3 fruit fly cellular contexts compared by ENCODE assay signal in genomic region chr3L:3963979-3964378, dm6.
TF ChIP-seq lines count a peak whose summit lies in the region.

No protein-coding gene starts in this region.

- no peak for TF ChIP-seq CTCF in whole organism, embryonic (GFP tag; optimal IDR thresholded peaks at IDR 0.05; lab: Kevin White, UChicago)

TF ChIP-seq in whole organism, embryonic, 481 proteins besides CTCF, POLR2A, EP300 and RAD21:
- TF ChIP-seq repo (GFP tag; optimal IDR thresholded peaks at IDR 0.05; lab: Kevin White, UChicago) (no peak), Trl (optimal IDR thresholded peaks at IDR 0.05; lab: Kevin White, UChicago) (peak; percentile 80 to 82), Trl (GFP tag; optimal IDR thresholded peaks at IDR 0.05; lab: Kevin White, UChicago) (no peak), Bdp1 (GFP tag; optimal IDR thresholded peaks at IDR 0.05; lab: Kevin White, UChicago) (no peak), ewg (GFP tag; optimal IDR thresholded peaks at IDR 0.05; lab: Kevin White, UChicago) (peak; percentile 48), Lpt (GFP tag; optimal IDR thresholded peaks at IDR 0.05; lab: Kevin White, UChicago) (no peak), CG14710 (tag; optimal IDR thresholded peaks at IDR 0.05; lab: Kevin White, UChicago) (no peak), luna (GFP tag; optimal IDR thresholded peaks at IDR 0.05; lab: Kevin White, UChicago) (no peak), Bteb2 (GFP tag; optimal IDR thresholded peaks at IDR 0.05; lab: Kevin White, UChicago) (no peak), ERR (GFP tag; optimal IDR thresholded peaks at IDR 0.05; lab: Kevin White, UChicago) (no peak), Neu2 (GFP tag; optimal IDR thresholded peaks at IDR 0.05; lab: Kevin White, UChicago; ENCODE audit: borderline replicate concordance) (no peak), scrt (GFP tag; optimal IDR thresholded peaks at IDR 0.05; lab: Kevin White, UChicago) (peak; percentile 100), row (GFP tag; IDR thresholded peaks at IDR 0.05; lab: Robert Waterston, UW) (no peak), Atf3 (GFP tag; optimal IDR thresholded peaks at IDR 0.05; lab: Kevin White, UChicago) (no peak), CG1832 (GFP tag; optimal IDR thresholded peaks at IDR 0.05; lab: Kevin White, UChicago) (peak; percentile 54), grau (tag; optimal IDR thresholded peaks at IDR 0.05; lab: Kevin White, UChicago) (peak; percentile 51), crol (GFP tag; IDR thresholded peaks at IDR 0.05; lab: Robert Waterston, UW) (0 out of 2 replicates have a peak, but pooled peaks have one; percentile 19), CG7745 (tag; optimal IDR thresholded peaks at IDR 0.05; lab: Kevin White, UChicago) (no peak), rib (GFP tag; IDR thresholded peaks at IDR 0.05; lab: Robert Waterston, UW) (no peak), CG32767 (GFP tag; IDR thresholded peaks at IDR 0.05; lab: Robert Waterston, UW) (no peak), Chrac-16 (GFP tag; optimal IDR thresholded peaks at IDR 0.05; lab: Kevin White, UChicago) (no peak), nerfin-1 (tag; optimal IDR thresholded peaks at IDR 0.05; lab: Kevin White, UChicago) (peak; percentile 9), CG7839 (tag; optimal IDR thresholded peaks at IDR 0.05; lab: Kevin White, UChicago) (no peak), CG12155 (GFP tag; optimal IDR thresholded peaks at IDR 0.05; lab: Kevin White, UChicago) (peak; percentile 91), cg (GFP tag; optimal IDR thresholded peaks at IDR 0.05; lab: Kevin White, UChicago) (peak; percentile 41), seq (GFP tag; IDR thresholded peaks at IDR 0.05; lab: Robert Waterston, UW) (peak; percentile 31; the same call in 1 of the 2 replicates), CG17912 (GFP tag; optimal IDR thresholded peaks at IDR 0.05; lab: Kevin White, UChicago) (no peak), eve (GFP tag; optimal IDR thresholded peaks at IDR 0.05; lab: Kevin White, UChicago) (no peak), Meics (GFP tag; optimal IDR thresholded peaks at IDR 0.05; lab: Kevin White, UChicago) (no peak), cato (GFP tag; optimal IDR thresholded peaks at IDR 0.05; lab: Kevin White, UChicago; ENCODE audit: borderline replicate concordance) (no peak), Taf1 (GFP tag; IDR thresholded peaks at IDR 0.05; lab: Robert Waterston, UW) (no peak)

TF ChIP-seq in whole organism, pupa, 21 proteins besides CTCF, POLR2A, EP300 and RAD21:
- TF ChIP-seq CG14655 (GFP tag; optimal IDR thresholded peaks at IDR 0.05; lab: Kevin White, UChicago) (no peak), CG12605 (GFP tag; IDR thresholded peaks at IDR 0.05; lab: Robert Waterston, UW) (peak; percentile 73; the same call in 1 of the 2 replicates)

TF ChIP-seq in whole organism, wandering third instar larva, 38 proteins besides CTCF, POLR2A, EP300 and RAD21:
- TF ChIP-seq Abd-B (GFP tag; optimal IDR thresholded peaks at IDR 0.05; lab: Kevin White, UChicago) = no peak
- peak in 1 of 2 experiments; percentile 4 for TF ChIP-seq dl (GFP tag; optimal IDR thresholded peaks at IDR 0.05; lab: Kevin White, UChicago; ENCODE audit: insufficient read depth in 1 of 2, partially characterized antibody in 2 of 2)
- peak; percentile 25 for TF ChIP-seq Dif (GFP tag; optimal IDR thresholded peaks at IDR 0.05; lab: Kevin White, UChicago; ENCODE audit: partially characterized antibody)
